Worm (Caenorhabditis elegans) whole organism, L3 larva: Measurements from ENCODE around the gene F54D11.4.

Experiments used
- R02D3.7 ChIP-seq: fragments of 150-350 bp; optimal IDR thresholded peaks from 2 replicates; lab custom pipeline; 2014; ENCODE audit warnings: missing biosample characterization, missing genetic modification characterization
- ZK546.5 ChIP-seq: sonication (generic microtip); optimal IDR thresholded peaks from 2 replicates; lab custom pipeline; 2017; ENCODE audit warnings: missing biosample characterization, missing genetic modification characterization
- ama-1 ChIP-seq: fragments of 150-350 bp; optimal IDR thresholded peaks from 2 replicates; lab custom pipeline; 2018
- ceh-16 ChIP-seq: sonication (generic microtip); optimal IDR thresholded peaks from 2 replicates; lab custom pipeline; 2017; ENCODE audit warnings: missing biosample characterization, missing genetic modification characterization
- ceh-28 ChIP-seq: fragments of 150-350 bp; optimal IDR thresholded peaks from 2 replicates; lab custom pipeline; 2014; ENCODE audit warnings: missing biosample characterization, missing genetic modification reagents, missing genetic modification characterization
- ceh-9 ChIP-seq: sonication (generic microtip); optimal IDR thresholded peaks from 2 replicates; lab custom pipeline; 2018; ENCODE audit warnings: missing biosample characterization, missing genetic modification characterization
- daf-12 ChIP-seq: fragments of 150-350 bp; optimal IDR thresholded peaks from 2 replicates; lab custom pipeline; 2014; ENCODE audit warnings: missing biosample characterization, missing genetic modification reagents, missing genetic modification characterization
- egl-5 ChIP-seq: fragments of 150-350 bp; optimal IDR thresholded peaks from 2 replicates; lab custom pipeline; 2017; ENCODE audit warnings: missing biosample characterization, missing genetic modification reagents, missing genetic modification characterization, inconsistent platforms
- elt-1 ChIP-seq: fragments of 150-350 bp; optimal IDR thresholded peaks from 2 replicates; lab custom pipeline; 2014; ENCODE audit warnings: missing biosample characterization, missing genetic modification characterization
- elt-2 ChIP-seq: sonication (generic microtip); optimal IDR thresholded peaks from 2 replicates; lab custom pipeline; 2016; ENCODE audit warnings: missing genetic modification reagents, mild to moderate bottlenecking, missing genetic modification characterization, missing compliant biosample characterization
- elt-3 ChIP-seq, 3 experiments: fragments of 150-350 bp in 1 of 3; sonication (generic microtip) in 2 of 3; optimal IDR thresholded peaks; 2 replicates in 2 of 3; 4 replicates in 1 of 3; lab custom pipeline; 2014 to 2017; ENCODE audit warnings: missing biosample characterization in 3 of 3, missing genetic modification characterization in 3 of 3
- eor-1 ChIP-seq, 2 experiments: fragments of 150-350 bp; optimal IDR thresholded peaks; 2 replicates each; lab custom pipeline; 2014 to 2018; ENCODE audit warnings: missing biosample characterization in 2 of 2, missing genetic modification characterization in 2 of 2
- fkh-2 ChIP-seq: fragments of 150-350 bp; optimal IDR thresholded peaks from 2 replicates; lab custom pipeline; 2014; ENCODE audit warnings: missing biosample characterization, missing genetic modification reagents, missing genetic modification characterization
- hmg-11 ChIP-seq: sonication (generic microtip); optimal IDR thresholded peaks from 2 replicates; lab custom pipeline; 2016; ENCODE audit warnings: missing genetic modification characterization, missing compliant biosample characterization
- jun-1 ChIP-seq: fragments of 150-350 bp; optimal IDR thresholded peaks from 2 replicates; lab custom pipeline; 2014; ENCODE audit warnings: missing biosample characterization, missing genetic modification reagents, missing genetic modification characterization
- lin-15B ChIP-seq: fragments of 150-350 bp; optimal IDR thresholded peaks from 2 replicates; lab custom pipeline; 2014; ENCODE audit warnings: missing biosample characterization, missing genetic modification characterization
- lin-39 ChIP-seq: fragments of 150-350 bp; optimal IDR thresholded peaks from 2 replicates; lab custom pipeline; 2018; ENCODE audit warnings: missing biosample characterization, missing genetic modification reagents, missing genetic modification characterization
- lsy-12 ChIP-seq: sonication (generic microtip); optimal IDR thresholded peaks from 2 replicates; lab custom pipeline; 2016; ENCODE audit warnings: mild to moderate bottlenecking, missing genetic modification characterization, missing compliant biosample characterization
- mdl-1 ChIP-seq: fragments of 150-350 bp; optimal IDR thresholded peaks from 2 replicates; lab custom pipeline; 2014; ENCODE audit warnings: missing biosample characterization, missing genetic modification characterization
- mml-1 ChIP-seq: fragments of 150-350 bp; sonication (generic microtip); optimal IDR thresholded peaks from 3 replicates; lab custom pipeline; 2014; ENCODE audit warnings: missing biosample characterization, missing genetic modification characterization
- nfya-1 ChIP-seq: sonication (generic microtip); optimal IDR thresholded peaks from 2 replicates; lab custom pipeline; 2017; ENCODE audit warnings: missing genetic modification characterization, mild to moderate bottlenecking, missing compliant biosample characterization, antibody characterized with exemption, moderate library complexity; ENCODE audit not compliant: insufficient read depth
- nhr-11 ChIP-seq: fragments of 150-350 bp; optimal IDR thresholded peaks from 2 replicates; lab custom pipeline; 2014; ENCODE audit warnings: missing biosample characterization, missing genetic modification characterization
- nhr-12 ChIP-seq: fragments of 150-350 bp; optimal IDR thresholded peaks from 2 replicates; lab custom pipeline; 2014; ENCODE audit warnings: missing biosample characterization, missing genetic modification characterization
- nhr-23 ChIP-seq: fragments of 150-350 bp; optimal IDR thresholded peaks from 2 replicates; lab custom pipeline; 2014; ENCODE audit warnings: missing biosample characterization, missing genetic modification reagents, missing genetic modification characterization
- nhr-237 ChIP-seq: fragments of 150-350 bp; optimal IDR thresholded peaks from 2 replicates; lab custom pipeline; 2014; ENCODE audit warnings: missing biosample characterization, missing genetic modification characterization
- nhr-25 ChIP-seq: sonication (generic microtip); optimal IDR thresholded peaks from 2 replicates; lab custom pipeline; 2017; ENCODE audit warnings: missing biosample characterization, missing genetic modification characterization
- nhr-43 ChIP-seq: sonication (generic microtip); optimal IDR thresholded peaks from 2 replicates; lab custom pipeline; 2016; ENCODE audit warnings: mild to moderate bottlenecking, missing genetic modification characterization, missing compliant biosample characterization; ENCODE audit not compliant: poor library complexity, severe bottlenecking
- nhr-67 ChIP-seq: fragments of 150-350 bp; optimal IDR thresholded peaks from 2 replicates; lab custom pipeline; 2014; ENCODE audit warnings: missing biosample characterization, missing genetic modification characterization
- nhr-76 ChIP-seq: fragments of 150-350 bp; sonication (generic microtip); optimal IDR thresholded peaks from 5 replicates; lab custom pipeline; 2014; ENCODE audit warnings: missing biosample characterization, missing genetic modification characterization
- nhr-77 ChIP-seq: fragments of 150-350 bp; optimal IDR thresholded peaks from 2 replicates; lab custom pipeline; 2014; ENCODE audit warnings: missing biosample characterization, missing genetic modification characterization
- pha-4 ChIP-seq: fragments of 150-350 bp; optimal IDR thresholded peaks from 2 replicates; lab custom pipeline; 2014; ENCODE audit warnings: missing biosample characterization, missing genetic modification reagents, missing genetic modification characterization
- skn-1 ChIP-seq: fragments of 150-350 bp; optimal IDR thresholded peaks from 2 replicates; lab custom pipeline; 2014; ENCODE audit warnings: missing biosample characterization, missing genetic modification characterization
- snpc-4 ChIP-seq: fragments of 150-350 bp; optimal IDR thresholded peaks from 2 replicates; lab custom pipeline; 2014; ENCODE audit warnings: missing biosample characterization, missing genetic modification characterization
- tbx-2 ChIP-seq: sonication (generic microtip); optimal IDR thresholded peaks from 2 replicates; lab custom pipeline; 2016; ENCODE audit warnings: mild to moderate bottlenecking, missing genetic modification characterization, missing compliant biosample characterization
- unc-39 ChIP-seq: sonication (generic microtip); optimal IDR thresholded peaks from 4 replicates; lab custom pipeline; 2017; ENCODE audit warnings: missing biosample characterization, missing genetic modification characterization
- unc-62 ChIP-seq: fragments of 150-350 bp; sonication (generic microtip); optimal IDR thresholded peaks from 4 replicates; lab custom pipeline; 2014; ENCODE audit warnings: missing biosample characterization, missing genetic modification reagents, missing genetic modification characterization
- zag-1 ChIP-seq: fragments of 150-350 bp; optimal IDR thresholded peaks from 2 replicates; lab custom pipeline; 2014; ENCODE audit warnings: missing biosample characterization, missing genetic modification characterization
- ztf-11 ChIP-seq: fragments of 150-350 bp; optimal IDR thresholded peaks from 2 replicates; lab custom pipeline; 2014; ENCODE audit warnings: missing biosample characterization, missing genetic modification characterization
- ztf-4 ChIP-seq: fragments of 150-350 bp; optimal IDR thresholded peaks from 2 replicates; lab custom pipeline; 2014; ENCODE audit warnings: missing biosample characterization, missing genetic modification characterization

F54D11.4 gene

DNA sequence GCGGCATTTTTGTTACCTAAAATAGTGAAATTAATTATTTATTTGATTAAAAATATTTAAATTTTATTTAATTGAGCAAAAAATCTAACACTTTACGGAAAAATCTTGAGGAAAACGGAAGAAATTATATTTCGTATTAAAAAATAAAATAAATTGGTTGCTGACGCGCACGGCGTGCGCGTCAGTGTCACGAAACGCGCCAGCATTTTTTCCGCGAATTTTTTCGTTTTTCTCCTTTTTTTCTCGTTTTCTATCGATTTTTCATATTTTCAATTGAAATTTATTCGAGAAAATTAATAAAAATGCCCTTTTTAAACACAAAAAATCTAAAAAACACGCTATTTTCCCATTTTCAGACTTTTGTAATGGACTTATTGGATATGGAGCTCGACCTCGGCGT lies at the start of gene F54D11.4, which contains the start of gene Y61A9LA.10:
Gene F54D11.4, plus strand, starts transcription at position 350 of the 400 bp plus-strand sequence.
Gene Y61A9LA.10, minus strand, starts transcription at position 16 of the 400 bp plus-strand sequence.
- peak; percentile 37 for TF ChIP-seq lin-39 (tag; lab: Kevin White, UChicago)
- TF ChIP-seq elt-2 (tag; lab: Kevin White, UChicago): peak; percentile 37
- no peak for TF ChIP-seq ZK546.5 (tag; lab: Kevin White, UChicago)
- peak; percentile 53 for TF ChIP-seq snpc-4
- peak; percentile 41 for TF ChIP-seq hmg-11 (tag; lab: Kevin White, UChicago)
- peak; percentile 54 for TF ChIP-seq lin-15B (tag; lab: Kevin White, UChicago)
- no peak for TF ChIP-seq R02D3.7 (tag; lab: Kevin White, UChicago)
- TF ChIP-seq ceh-28 (tag; lab: Kevin White, UChicago): peak; percentile 50
- TF ChIP-seq nhr-43 (tag; lab: Kevin White, UChicago): no peak
- no peak for TF ChIP-seq lsy-12 (tag; lab: Kevin White, UChicago)
- TF ChIP-seq skn-1 (tag; lab: Kevin White, UChicago): peak; percentile 1
- no peak for TF ChIP-seq egl-5
- no peak for TF ChIP-seq nhr-12 (tag; lab: Kevin White, UChicago)
- peak; percentile 47 for TF ChIP-seq nfya-1 (tag; lab: Kevin White, UChicago)
- no peak for TF ChIP-seq elt-1
- TF ChIP-seq nhr-23 (tag; lab: Kevin White, UChicago): peak; percentile 76
- peak; percentile 72 for TF ChIP-seq pha-4 (tag; lab: Kevin White, UChicago)

DNA sequence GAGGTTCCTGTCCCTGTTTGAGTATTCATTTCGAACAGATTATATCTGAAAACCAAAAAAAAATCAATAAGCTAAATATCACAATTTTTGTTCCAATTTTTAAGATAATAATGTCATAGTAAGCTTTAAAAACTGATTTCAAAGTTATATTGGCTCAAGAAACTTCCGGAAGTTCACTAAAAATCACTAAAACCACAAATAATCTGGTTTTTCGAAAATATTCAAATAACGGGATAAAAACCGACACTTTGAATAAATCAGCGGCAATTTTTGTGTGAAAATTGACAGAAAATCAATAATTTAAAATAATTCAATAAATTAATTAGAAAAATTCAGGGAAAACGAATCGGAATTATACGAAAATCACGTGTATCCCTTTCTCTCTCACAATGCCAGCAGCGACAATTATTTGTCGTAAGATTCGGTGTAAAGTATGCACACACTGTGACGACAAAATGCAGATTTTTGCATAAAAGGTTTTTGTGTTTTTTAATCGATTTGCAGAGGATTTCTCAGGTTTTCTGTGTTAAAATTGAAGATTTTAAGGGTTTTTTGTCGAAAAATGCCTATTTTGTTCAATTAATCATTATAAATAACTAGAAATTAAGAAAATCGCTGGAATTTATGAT lies 45.8 kb upstream of the F54D11.4 start, which contains the start of gene sut-2:
Gene sut-2, minus strand, starts transcription at position 51 of the 629 bp plus-strand sequence.
- TF ChIP-seq mml-1 (tag; lab: Kevin White, UChicago) (no peak), skn-1 (tag; lab: Kevin White, UChicago) (no peak), unc-62 (GFP tag; lab: Kevin White, UChicago) (no peak), unc-39 (no peak), ceh-16 (tag; lab: Kevin White, UChicago) (no peak), nhr-77 (no peak), lin-15B (tag; lab: Kevin White, UChicago) (peak; percentile 9), jun-1 (no peak), tbx-2 (no peak), eor-1 (tag; optimal IDR thresholded peaks at IDR 0.05; lab: Kevin White, UChicago) (no peak), hmg-11 (tag; lab: Kevin White, UChicago) (peak; percentile 39), ceh-9 (tag; lab: Kevin White, UChicago) (no peak), zag-1 (no peak), nhr-25 (tag; lab: Kevin White, UChicago) (no peak), nhr-43 (tag; lab: Kevin White, UChicago) (no peak), snpc-4 (no peak), lsy-12 (tag; lab: Kevin White, UChicago) (no peak), ztf-4 (no peak), nfya-1 (tag; lab: Kevin White, UChicago) (peak; percentile 69), lin-39 (tag; lab: Kevin White, UChicago) (no peak), daf-12 (no peak), mdl-1 (no peak), pha-4 (tag; lab: Kevin White, UChicago) (peak; percentile 40), ztf-11 (tag; lab: Kevin White, UChicago) (no peak), nhr-237 (tag; lab: Kevin White, UChicago) (no peak), elt-3 (tag; optimal IDR thresholded peaks at IDR 0.05; lab: Kevin White, UChicago) (no peak), nhr-67 (tag; lab: Kevin White, UChicago) (no peak), R02D3.7 (tag; lab: Kevin White, UChicago) (no peak), nhr-76 (tag; lab: Kevin White, UChicago) (no peak), elt-2 (tag; lab: Kevin White, UChicago) (no peak), fkh-2 (tag; lab: Kevin White, UChicago) (no peak), ama-1 (lab: Kevin White, UChicago) (no peak), nhr-12 (tag; lab: Kevin White, UChicago) (no peak), ZK546.5 (tag; lab: Kevin White, UChicago) (no peak), nhr-11 (tag; lab: Kevin White, UChicago) (no peak)
- TF ChIP-seq, all 47 proteins: peak for 4
